Fruit fly (Drosophila melanogaster): ENCODE results near the gene mIF2.

Gene mIF2

DNA sequence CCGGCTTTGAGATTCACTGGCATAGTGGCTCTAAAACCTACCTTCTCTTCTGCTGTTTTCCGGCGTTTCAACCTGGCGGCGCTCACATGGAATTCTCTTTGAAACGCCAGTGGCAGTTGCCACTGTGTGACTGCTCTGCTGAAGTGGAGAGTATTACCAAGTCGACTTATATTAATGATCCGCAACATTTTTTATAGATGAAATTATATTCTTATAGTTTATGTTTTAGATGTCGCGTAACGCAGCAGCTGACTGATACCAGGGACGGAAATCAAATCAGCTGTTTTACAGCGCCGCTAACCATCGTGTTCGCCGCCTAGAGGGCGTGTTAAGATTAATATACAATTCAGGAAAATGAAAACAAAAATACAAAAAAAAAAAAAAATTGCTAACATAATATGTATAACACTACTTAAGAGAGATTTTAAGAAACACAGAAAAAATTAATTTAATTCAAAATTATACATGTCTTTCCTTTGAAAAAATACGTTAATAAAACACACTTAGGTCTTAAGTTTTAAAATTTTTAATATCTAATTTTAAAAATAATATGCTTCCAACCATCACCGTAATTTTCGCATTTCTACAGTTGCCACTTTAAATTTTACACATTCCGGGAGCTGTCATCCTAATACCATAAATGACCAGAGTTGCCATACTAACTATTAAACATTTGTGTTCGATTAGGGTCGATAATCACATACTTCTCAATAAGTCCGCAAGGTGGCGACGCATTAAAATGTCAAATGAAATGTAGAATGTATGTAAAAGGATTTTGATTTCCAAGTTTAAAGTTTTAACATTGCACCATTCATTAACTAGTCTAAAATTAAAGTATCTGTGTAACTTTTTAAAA, at the start of gene mIF2 (continued):
- peak; percentile 59; the same call in 1 of the 2 replicates for TF ChIP-seq bbx (GFP tag; IDR thresholded peaks at IDR 0.05; ENCODE audit: partially characterized antibody)
- TF ChIP-seq phol (tag; optimal IDR thresholded peaks at IDR 0.05) = peak; percentile 24
- TF ChIP-seq pita (GFP tag; optimal IDR thresholded peaks at IDR 0.05) = peak; percentile 73
- TF ChIP-seq Chrac-16 (GFP tag; optimal IDR thresholded peaks at IDR 0.05) = peak; percentile 3
- TF ChIP-seq CG3847 (GFP tag; IDR thresholded peaks at IDR 0.05) = peak; percentile 45; the same call in 1 of the 2 replicates
- 0 out of 2 replicates have a peak, but pooled peaks have one; percentile 25 for TF ChIP-seq Ptx1 (GFP tag; IDR thresholded peaks at IDR 0.05)
- peak; percentile 30 for TF ChIP-seq CG17829 (tag; optimal IDR thresholded peaks at IDR 0.05)
- no peak for TF ChIP-seq cg (GFP tag; optimal IDR thresholded peaks at IDR 0.05)
- TF ChIP-seq jing (GFP tag; optimal IDR thresholded peaks at IDR 0.05) = no peak
- TF ChIP-seq amos (GFP tag; IDR thresholded peaks at IDR 0.05; ENCODE audit: partially characterized antibody) = peak; percentile 69
- peak; percentile 24; the same call in 2 of the 3 replicates for TF ChIP-seq CG34224 (GFP tag; IDR thresholded peaks at IDR 0.05; ENCODE audit: partially characterized antibody)
- TF ChIP-seq CG13287 (GFP tag; IDR thresholded peaks at IDR 0.05; ENCODE audit: partially characterized antibody) = peak; percentile 38
- TF ChIP-seq psq (GFP tag; optimal IDR thresholded peaks at IDR 0.05) = no peak
- TF ChIP-seq Max (GFP tag; optimal IDR thresholded peaks at IDR 0.05) = peak; percentile 2
- TF ChIP-seq Deaf1 (tag; optimal IDR thresholded peaks at IDR 0.05) = no peak
- peak; percentile 60 for TF ChIP-seq MESR4 (GFP tag; optimal IDR thresholded peaks at IDR 0.05)

dm6 chr3R:28590462-28590861, 45.8 kb upstream of the mIF2 start:
- no peak for TF ChIP-seq Abd-B (GFP tag; optimal IDR thresholded peaks at IDR 0.05)
- peak; percentile 33 for TF ChIP-seq bcd (GFP tag; optimal IDR thresholded peaks at IDR 0.05)
- peak; percentile 3 for TF ChIP-seq CG2712 (tag; optimal IDR thresholded peaks at IDR 0.05)
- TF ChIP-seq unc-4 (GFP tag; IDR thresholded peaks at IDR 0.05; ENCODE audit: partially characterized antibody) = no peak
- no peak for TF ChIP-seq Atf-2 (GFP tag; optimal IDR thresholded peaks at IDR 0.05)
- TF ChIP-seq so (GFP tag; IDR thresholded peaks at IDR 0.05) = peak; percentile 58; the same call in 1 of the 3 replicates
- TF ChIP-seq Hmr (GFP tag; optimal IDR thresholded peaks at IDR 0.05) = peak; percentile 47
- TF ChIP-seq Ptx1 (GFP tag; IDR thresholded peaks at IDR 0.05) = no peak
- TF ChIP-seq wdn (GFP tag; IDR thresholded peaks at IDR 0.05) = 0 out of 2 replicates have a peak, but pooled peaks have one; percentile 13
- peak; percentile 48 for TF ChIP-seq onecut (GFP tag; IDR thresholded peaks at IDR 0.05)
- TF ChIP-seq CG18619 (GFP tag; optimal IDR thresholded peaks at IDR 0.05) = peak; percentile 51
- no peak for TF ChIP-seq fru (optimal IDR thresholded peaks at IDR 0.05)
- TF ChIP-seq cwo (GFP tag; optimal IDR thresholded peaks at IDR 0.05) = peak; percentile 17
- 0 out of 2 replicates have a peak, but pooled peaks have one; percentile 40 for TF ChIP-seq GATAe (GFP tag; conservative IDR thresholded peaks at IDR 0.05)
- TF ChIP-seq Opbp (GFP tag; IDR thresholded peaks at IDR 0.05; ENCODE audit: partially characterized antibody) = no peak
- TF ChIP-seq Ets65A (GFP tag) = peak; percentile 28
- TF ChIP-seq CG12942 (GFP tag; optimal IDR thresholded peaks at IDR 0.05) = peak; percentile 35
- TF ChIP-seq wek (GFP tag; optimal IDR thresholded peaks at IDR 0.05) = peak; percentile 78
- peak; percentile 40 for TF ChIP-seq CG11504 (tag; optimal IDR thresholded peaks at IDR 0.05)
- TF ChIP-seq hbn (GFP tag; IDR thresholded peaks at IDR 0.05; ENCODE audit: partially characterized antibody) = no peak
- no peak for TF ChIP-seq HLH54F (GFP tag; optimal IDR thresholded peaks at IDR 0.05)
- TF ChIP-seq CG33213 (GFP tag; optimal IDR thresholded peaks at IDR 0.05) = peak; percentile 45
- TF ChIP-seq CG7745 (tag; optimal IDR thresholded peaks at IDR 0.05) = peak; percentile 55
- TF ChIP-seq sqz (GFP tag; optimal IDR thresholded peaks at IDR 0.05) = peak; percentile 57
- TF ChIP-seq CG43689 (GFP tag; IDR thresholded peaks at IDR 0.05) = peak; percentile 32; the same call in 1 of the 2 replicates
- peak; percentile 27 for TF ChIP-seq bab2 (GFP tag; optimal IDR thresholded peaks at IDR 0.05)
- peak; percentile 72 for TF ChIP-seq lab (GFP tag; optimal IDR thresholded peaks at IDR 0.05)
- TF ChIP-seq Sry-δ (GFP tag; optimal IDR thresholded peaks at IDR 0.05) = no peak
- TF ChIP-seq Trl (optimal IDR thresholded peaks at IDR 0.05) = no peak
- peak; percentile 17 for TF ChIP-seq Trl (GFP tag; optimal IDR thresholded peaks at IDR 0.05)
- peak; percentile 27 for TF ChIP-seq CG2202 (tag; optimal IDR thresholded peaks at IDR 0.05)
- TF ChIP-seq CG32767 (GFP tag; IDR thresholded peaks at IDR 0.05) = 0 out of 2 replicates have a peak, but pooled peaks have one; percentile 37
- TF ChIP-seq nau (GFP tag; optimal IDR thresholded peaks at IDR 0.05) = peak; percentile 60

Measured in whole organism, embryonic.